Fruit fly (Drosophila melanogaster): Measurements from ENCODE around the gene kmr.

The kmr gene

dm6 chr3R:13793979-13794665 is 79.1 kb downstream of the kmr start (continued):
- 0 out of 2 replicates have a peak, but pooled peaks have one; percentile 27 for TF ChIP-seq E2f2 (GFP tag; IDR thresholded peaks at IDR 0.05)
- TF ChIP-seq gsb-n (tag; optimal IDR thresholded peaks at IDR 0.05), result peak; percentile 77
- no peak for TF ChIP-seq CG6272 (GFP tag; IDR thresholded peaks at IDR 0.05)
- TF ChIP-seq CG12391 (tag; optimal IDR thresholded peaks at IDR 0.05), result peak; percentile 79
- TF ChIP-seq fru (optimal IDR thresholded peaks at IDR 0.05), result no peak
- TF ChIP-seq CG13624 (GFP tag; optimal IDR thresholded peaks at IDR 0.05), result no peak
- peak; percentile 86 for TF ChIP-seq CG8388 (GFP tag; optimal IDR thresholded peaks at IDR 0.05)
- TF ChIP-seq Atf-2 (GFP tag; optimal IDR thresholded peaks at IDR 0.05), result no peak
- peak; percentile 61 for TF ChIP-seq onecut (GFP tag; IDR thresholded peaks at IDR 0.05)
- no peak for TF ChIP-seq Lim3 (GFP tag; IDR thresholded peaks at IDR 0.05)
- peak; percentile 66 for TF ChIP-seq nerfin-1 (tag; optimal IDR thresholded peaks at IDR 0.05)
- TF ChIP-seq CG4328 (GFP tag; optimal IDR thresholded peaks at IDR 0.05), result peak; percentile 25
- TF ChIP-seq CG8765 (GFP tag; IDR thresholded peaks at IDR 0.05), result no peak
- TF ChIP-seq Chrac-16 (GFP tag; optimal IDR thresholded peaks at IDR 0.05), result peak; percentile 32
- no peak for TF ChIP-seq CG7928 (GFP tag; optimal IDR thresholded peaks at IDR 0.05)
- TF ChIP-seq Opbp (GFP tag; IDR thresholded peaks at IDR 0.05; ENCODE audit: partially characterized antibody), result no peak
- no peak for TF ChIP-seq slp2 (GFP tag; optimal IDR thresholded peaks at IDR 0.05)
- no peak for TF ChIP-seq bigmax (GFP tag; optimal IDR thresholded peaks at IDR 0.05)
- TF ChIP-seq CG17829 (tag; optimal IDR thresholded peaks at IDR 0.05), result peak; percentile 71
- no peak for TF ChIP-seq CG13287 (GFP tag; IDR thresholded peaks at IDR 0.05; ENCODE audit: partially characterized antibody)
- TF ChIP-seq CG11723 (GFP tag; optimal IDR thresholded peaks at IDR 0.05), result peak; percentile 25
- no peak for TF ChIP-seq rib (GFP tag; IDR thresholded peaks at IDR 0.05)
- peak; percentile 70 for TF ChIP-seq CG32772 (GFP tag; IDR thresholded peaks at IDR 0.05)
- no peak for TF ChIP-seq nerfin-2 (GFP tag; IDR thresholded peaks at IDR 0.05; ENCODE audit: partially characterized antibody)
- peak; percentile 42; the same call in 1 of the 2 replicates for TF ChIP-seq CG14667 (GFP tag; IDR thresholded peaks at IDR 0.05)
- TF ChIP-seq lov (optimal IDR thresholded peaks at IDR 0.05), result no peak
- no peak for TF ChIP-seq lov (GFP tag; IDR thresholded peaks at IDR 0.05)
- TF ChIP-seq nom (GFP tag; optimal IDR thresholded peaks at IDR 0.05), result no peak
- peak; percentile 74 for TF ChIP-seq stc (GFP tag; IDR thresholded peaks at IDR 0.05)
- TF ChIP-seq CG16779 (GFP tag; IDR thresholded peaks at IDR 0.05), result no peak
- peak; percentile 66 for TF ChIP-seq trem (tag; optimal IDR thresholded peaks at IDR 0.05)
- peak; percentile 33 for TF ChIP-seq Usf (GFP tag; optimal IDR thresholded peaks at IDR 0.05)
- TF ChIP-seq Drgx (GFP tag; IDR thresholded peaks at IDR 0.05), result 0 out of 2 replicates have a peak, but pooled peaks have one; percentile 5
- no peak for TF ChIP-seq repo (GFP tag; optimal IDR thresholded peaks at IDR 0.05)
- TF ChIP-seq fd3F (GFP tag; optimal IDR thresholded peaks at IDR 0.05), result peak; percentile 2
- TF ChIP-seq CG6654 (GFP tag; optimal IDR thresholded peaks at IDR 0.05), result no peak
- no peak for TF ChIP-seq grn (GFP tag; optimal IDR thresholded peaks at IDR 0.05)

- TF ChIP-seq Dbx (GFP tag; IDR thresholded peaks at IDR 0.05) (no peak), CG7839 (tag; optimal IDR thresholded peaks at IDR 0.05) (no peak), Rx (GFP tag; IDR thresholded peaks at IDR 0.05) (no peak), CG33557 (GFP tag; optimal IDR thresholded peaks at IDR 0.05) (no peak), mam (GFP tag; optimal IDR thresholded peaks at IDR 0.05) (no peak), prd (optimal IDR thresholded peaks at IDR 0.05) (no peak), prd (GFP tag; IDR thresholded peaks at IDR 0.05) (no peak), bowl (GFP tag; IDR thresholded peaks at IDR 0.05) (no peak), Taf1 (GFP tag; IDR thresholded peaks at IDR 0.05) (no peak), pfk (GFP tag; optimal IDR thresholded peaks at IDR 0.05) (no peak), grau (tag; optimal IDR thresholded peaks at IDR 0.05) (no peak), CG17568 (GFP tag; optimal IDR thresholded peaks at IDR 0.05) (no peak), hbn (GFP tag; IDR thresholded peaks at IDR 0.05; ENCODE audit: partially characterized antibody) (no peak), CG8089 (GFP tag; optimal IDR thresholded peaks at IDR 0.05) (no peak), CG4617 (GFP tag; optimal IDR thresholded peaks at IDR 0.05; ENCODE audit: borderline replicate concordance) (no peak), phol (tag; optimal IDR thresholded peaks at IDR 0.05) (no peak)
These were observed 79.7 kb downstream of the kmr start for dm6 chr3R:13794666-13795055.
